Fruit fly (Drosophila melanogaster): ENCODE results near the gene CG33648.

DNA sequence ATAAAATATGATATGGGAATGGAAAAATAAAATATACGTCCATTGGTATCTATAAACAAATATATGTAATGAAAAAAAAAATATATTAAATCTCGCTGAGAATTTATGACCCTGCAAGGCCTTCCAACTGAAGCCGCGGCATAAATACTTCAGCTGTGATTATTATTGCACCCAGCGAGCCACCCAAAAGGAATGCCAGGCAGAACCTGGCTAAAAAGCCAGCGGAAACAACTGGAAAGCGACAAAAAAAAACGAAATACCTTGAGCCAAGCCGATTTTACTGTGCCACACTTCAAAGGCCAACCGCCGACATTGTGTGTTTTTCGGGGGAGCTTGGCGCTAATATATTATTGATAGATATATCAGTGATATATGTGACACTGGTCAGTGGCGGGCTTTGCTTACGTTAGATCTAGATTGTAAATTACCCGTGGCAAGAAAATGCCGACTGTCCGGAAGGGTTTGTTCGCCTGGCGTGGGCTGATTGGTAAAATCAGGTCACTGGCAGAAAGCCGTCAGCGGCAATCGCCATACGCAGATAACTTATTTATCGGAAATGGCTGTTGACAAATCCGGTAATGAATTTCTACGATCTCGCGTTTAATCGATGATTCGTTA, 25.6 kb upstream of the CG33648 start:
- TF ChIP-seq CG15479 (GFP tag; optimal IDR thresholded peaks at IDR 0.05) (no peak), HHEX (GFP tag; optimal IDR thresholded peaks at IDR 0.05) (no peak), Camta (GFP tag; optimal IDR thresholded peaks at IDR 0.05) (no peak), knrl (GFP tag; IDR thresholded peaks at IDR 0.05; ENCODE audit: partially characterized antibody) (no peak), E2f1 (GFP tag; IDR thresholded peaks at IDR 0.05) (no peak), pfk (GFP tag; optimal IDR thresholded peaks at IDR 0.05) (no peak)

All from whole organism, embryonic.